Worm (Caenorhabditis elegans): ENCODE results near the gene C16D2.1.

DNA sequence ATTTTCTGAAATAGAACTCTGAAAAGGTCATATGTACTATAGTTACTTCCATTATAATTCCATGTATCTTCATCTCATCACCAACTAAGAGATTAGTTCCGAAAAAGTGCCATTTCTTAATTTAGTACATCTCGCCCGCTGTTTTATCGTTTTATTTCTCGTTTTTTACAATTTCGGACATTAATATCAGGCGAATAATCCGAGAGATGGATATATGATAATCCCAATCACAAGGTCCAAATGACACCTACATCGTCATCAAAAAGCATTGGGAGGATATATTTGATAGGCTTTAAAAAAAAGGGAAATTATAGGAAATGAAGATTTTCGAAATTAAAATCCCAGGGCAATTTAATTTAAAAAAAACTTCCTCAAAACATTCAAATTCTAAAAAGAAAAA lies 11.1 kb upstream of the C16D2.1 start:
- TF ChIP-seq elt-3 (tag; optimal IDR thresholded peaks at IDR 0.05) (no peak), nhr-237 (tag; optimal IDR thresholded peaks at IDR 0.05) (no peak), nhr-90 (tag; optimal IDR thresholded peaks at IDR 0.05; ENCODE audit: poor library complexity) (no peak), jun-1 (tag; optimal IDR thresholded peaks at IDR 0.05) (no peak), swsn-7 (tag; optimal IDR thresholded peaks at IDR 0.05) (no peak), ztf-11 (tag; optimal IDR thresholded peaks at IDR 0.05) (no peak), nhr-77 (tag; optimal IDR thresholded peaks at IDR 0.05) (no peak)

Measured in whole organism, L1 larva.